Fruit fly (Drosophila melanogaster) whole organism, embryonic: Measurements from ENCODE around the gene KFase.
A peak's percentile ranks its signal among the peaks of the same experiment; 100 is the strongest.

Experiments
- Abd-B ChIP-seq: fragments of 200-800 bp; sonication (Bioruptor generic); optimal IDR thresholded peaks from 2 replicates; lab custom pipeline; 2018; ENCODE audit warnings: missing biosample characterization, mild to moderate bottlenecking, missing genetic modification characterization, moderate library complexity
- Ada2b ChIP-seq: fragments of 200-800 bp; sonication (Bioruptor generic); IDR thresholded peaks from 2 replicates; pipeline ENCODE4 v1.3.6; 2022; ENCODE audit warnings: missing biosample characterization, missing genetic modification characterization
- Antp ChIP-seq: fragments of 200-800 bp; sonication (Bioruptor generic); optimal IDR thresholded peaks from 3 replicates; lab custom pipeline; 2016; ENCODE audit warnings: missing biosample characterization, missing genetic modification characterization
- Atf-2 ChIP-seq: fragments of 200-800 bp; sonication (Bioruptor generic); optimal IDR thresholded peaks from 2 replicates; lab custom pipeline; 2016; ENCODE audit warnings: missing biosample characterization, missing genetic modification characterization
- BEAF-32 ChIP-seq: fragments of 200-800 bp; sonication (Bioruptor generic); optimal IDR thresholded peaks from 3 replicates; lab custom pipeline; 2017; ENCODE audit warnings: missing biosample characterization, missing genetic modification characterization, mild to moderate bottlenecking, moderate library complexity, missing genetic modification reagents
- CG1024 ChIP-seq: fragments of 200-800 bp; sonication (Bioruptor generic); IDR thresholded peaks from 2 replicates; pipeline ENCODE4 v1.3.6; 2022; ENCODE audit warnings: missing biosample characterization, missing genetic modification characterization
- CG12659 ChIP-seq: fragments of 200-800 bp; sonication (Bioruptor generic); optimal IDR thresholded peaks from 3 replicates; lab custom pipeline; 2017; ENCODE audit warnings: mild to moderate bottlenecking, missing biosample characterization, missing genetic modification reagents, missing genetic modification characterization
- CG13287 ChIP-seq: fragments of 200-800 bp; sonication (Bioruptor generic); IDR thresholded peaks from 2 replicates; pipeline ENCODE4 v1.3.6; 2022; ENCODE audit warnings: missing biosample characterization, missing genetic modification characterization; ENCODE audit not compliant: partially characterized antibody
- CG1602 ChIP-seq: fragments of 200-800 bp; sonication (Bioruptor generic); optimal IDR thresholded peaks from 3 replicates; lab custom pipeline; 2016; ENCODE audit warnings: missing biosample characterization, missing genetic modification characterization
- CG1647 ChIP-seq: fragments of 200-800 bp; sonication (Bioruptor generic); optimal IDR thresholded peaks from 3 replicates; lab custom pipeline; 2016; ENCODE audit warnings: missing biosample characterization, missing genetic modification characterization
- CG16815 ChIP-seq: fragments of 200-800 bp; sonication (Bioruptor generic); optimal IDR thresholded peaks from 3 replicates; lab custom pipeline; 2017; ENCODE audit warnings: missing biosample characterization, mild to moderate bottlenecking, missing genetic modification characterization
- CG17802 ChIP-seq: fragments of 200-800 bp; sonication (Bioruptor generic); optimal IDR thresholded peaks from 2 replicates; lab custom pipeline; 2018; ENCODE audit warnings: missing biosample characterization, mild to moderate bottlenecking, missing genetic modification characterization, moderate library complexity
- CG17912 ChIP-seq: fragments of 200-800 bp; sonication (Bioruptor generic); optimal IDR thresholded peaks from 2 replicates; lab custom pipeline; 2018; ENCODE audit warnings: missing biosample characterization, mild to moderate bottlenecking, missing genetic modification characterization
- CG18619 ChIP-seq: fragments of 200-800 bp; sonication (Bioruptor generic); optimal IDR thresholded peaks from 3 replicates; lab custom pipeline; 2017; ENCODE audit warnings: missing biosample characterization, mild to moderate bottlenecking, missing genetic modification characterization
- CG2678 ChIP-seq: fragments of 200-800 bp; sonication (Bioruptor generic); optimal IDR thresholded peaks from 3 replicates; lab custom pipeline; 2019; ENCODE audit warnings: missing biosample characterization, mild to moderate bottlenecking, missing genetic modification characterization, moderate library complexity
- CG33213 ChIP-seq: fragments of 200-800 bp; sonication (Bioruptor generic); optimal IDR thresholded peaks from 3 replicates; lab custom pipeline; 2016; ENCODE audit warnings: missing biosample characterization, missing genetic modification characterization
- CG4424 ChIP-seq: fragments of 200-800 bp; sonication (Bioruptor generic); optimal IDR thresholded peaks from 3 replicates; lab custom pipeline; 2016; ENCODE audit warnings: missing biosample characterization, missing genetic modification characterization
- CG6175 ChIP-seq: fragments of 200-800 bp; sonication (Bioruptor generic); IDR thresholded peaks from 3 replicates; pipeline ENCODE4 v1.3.6; 2022; ENCODE audit warnings: missing biosample characterization, missing genetic modification characterization
- CG6654 ChIP-seq: fragments of 200-800 bp; sonication (Bioruptor generic); optimal IDR thresholded peaks from 2 replicates; lab custom pipeline; 2017; ENCODE audit warnings: missing biosample characterization, mild to moderate bottlenecking, missing genetic modification characterization
- CG6791 ChIP-seq: fragments of 200-800 bp; sonication (Bioruptor generic); IDR thresholded peaks from 3 replicates; pipeline ENCODE4 v1.3.6; 2022; ENCODE audit warnings: missing biosample characterization, missing genetic modification characterization; ENCODE audit not compliant: partially characterized antibody
- CG7786 ChIP-seq: fragments of 200-800 bp; sonication (Bioruptor generic); optimal IDR thresholded peaks from 2 replicates; lab custom pipeline; 2016; ENCODE audit warnings: missing biosample characterization, missing genetic modification characterization
- CG8290 ChIP-seq, 3 experiments: fragments of 200-800 bp; sonication (Bioruptor generic); optimal IDR thresholded peaks; 2 replicates each; lab custom pipeline; 2016 to 2019; ENCODE audit warnings: missing biosample characterization in 3 of 3, missing genetic modification characterization in 3 of 3, mild to moderate bottlenecking in 2 of 3, moderate library complexity in 1 of 3
- CG8388 ChIP-seq: fragments of 200-800 bp; sonication (Bioruptor generic); optimal IDR thresholded peaks from 2 replicates; lab custom pipeline; 2019; ENCODE audit warnings: missing biosample characterization, mild to moderate bottlenecking, missing genetic modification characterization, moderate library complexity
- CG9797 ChIP-seq: fragments of 200-800 bp; sonication (Bioruptor generic); optimal IDR thresholded peaks from 3 replicates; lab custom pipeline; 2018; ENCODE audit warnings: missing biosample characterization, mild to moderate bottlenecking, missing genetic modification characterization
- Med ChIP-seq: fragments of 200-800 bp; sonication (Bioruptor generic); peaks from one replicate; lab custom pipeline; 2016; ENCODE audit warnings: missing biosample characterization, missing genetic modification characterization, mild to moderate bottlenecking, inconsistent platforms, moderate library complexity
- Nf-YB ChIP-seq: fragments of 200-800 bp; sonication (Bioruptor generic); optimal IDR thresholded peaks from 3 replicates; lab custom pipeline; 2019; ENCODE audit warnings: missing biosample characterization, mild to moderate bottlenecking, missing genetic modification characterization, moderate library complexity
- Optix ChIP-seq: fragments of 200-800 bp; sonication (Bioruptor generic); IDR thresholded peaks from 3 replicates; pipeline ENCODE4 v1.3.6; 2022; ENCODE audit warnings: missing biosample characterization, missing genetic modification characterization
- Rfx ChIP-seq: fragments of 200-800 bp; sonication (Bioruptor generic); IDR thresholded peaks from 2 replicates; pipeline ENCODE4 v1.3.6; 2022; ENCODE audit warnings: missing biosample characterization, missing genetic modification characterization
- Taf1 ChIP-seq: fragments of 200-800 bp; sonication (Bioruptor generic); IDR thresholded peaks from 2 replicates; pipeline ENCODE4 v1.3.6; 2022; ENCODE audit warnings: missing biosample characterization, missing genetic modification characterization
- Tbp ChIP-seq: fragments of >200 bp; optimal IDR thresholded peaks from 2 replicates; lab custom pipeline; 2018; ENCODE audit warnings: missing biosample characterization, missing genetic modification characterization
- bbx ChIP-seq: fragments of 200-800 bp; sonication (Bioruptor generic); IDR thresholded peaks from 2 replicates; pipeline ENCODE4 v1.3.6; 2022; ENCODE audit warnings: missing biosample characterization, missing genetic modification characterization; ENCODE audit not compliant: partially characterized antibody
- bcd ChIP-seq: fragments of 200-800 bp; sonication (Bioruptor generic); optimal IDR thresholded peaks from 2 replicates; lab custom pipeline; 2017; ENCODE audit warnings: missing biosample characterization, mild to moderate bottlenecking, missing genetic modification characterization
- chinmo ChIP-seq: fragments of 200-800 bp; sonication (Bioruptor generic); IDR thresholded peaks from 4 replicates; pipeline ENCODE4 v1.3.6; 2022; ENCODE audit warnings: missing biosample characterization, missing genetic modification characterization; ENCODE audit not compliant: partially characterized antibody
- crol ChIP-seq: fragments of 200-800 bp; sonication (Bioruptor generic); IDR thresholded peaks from 2 replicates; pipeline ENCODE4 v1.3.6; 2022; ENCODE audit warnings: missing biosample characterization, missing genetic modification characterization
- gce ChIP-seq: fragments of 200-800 bp; sonication (Bioruptor generic); IDR thresholded peaks from 3 replicates; pipeline ENCODE4 v1.3.6; 2022; ENCODE audit warnings: missing biosample characterization, missing genetic modification characterization
- gsb ChIP-seq: fragments of 200-800 bp; sonication (Bioruptor generic); IDR thresholded peaks from 2 replicates; pipeline ENCODE4 v1.3.6; 2022; ENCODE audit warnings: missing biosample characterization, missing genetic modification characterization
- gsb-n ChIP-seq: fragments of 200-800 bp; sonication (Bioruptor generic); optimal IDR thresholded peaks from 3 replicates; lab custom pipeline; 2018; ENCODE audit warnings: missing biosample characterization, mild to moderate bottlenecking, missing genetic modification characterization
- kay ChIP-seq: fragments of 200-800 bp; sonication (Bioruptor generic); optimal IDR thresholded peaks from 2 replicates; lab custom pipeline; 2016; ENCODE audit warnings: missing biosample characterization, missing genetic modification characterization
- lab ChIP-seq: fragments of 200-800 bp; sonication (Bioruptor generic); optimal IDR thresholded peaks from 3 replicates; lab custom pipeline; 2017; ENCODE audit warnings: missing biosample characterization, missing genetic modification characterization, mild to moderate bottlenecking, moderate library complexity, missing genetic modification reagents
- lola ChIP-seq, 3 experiments: fragments of >200 bp in 2 of 3; fragments of 200-800 bp in 1 of 3; sonication (Bioruptor generic) in 1 of 3; optimal IDR thresholded peaks; 2 replicates each; lab custom pipeline; 2017 to 2019; ENCODE audit warnings: missing biosample characterization in 3 of 3, missing genetic modification characterization in 3 of 3, mild to moderate bottlenecking in 1 of 3, moderate library complexity in 1 of 3
- lov ChIP-seq, 2 experiments: fragments of 200-800 bp in 1 of 2; fragments of >200 bp in 1 of 2; sonication (Bioruptor generic) in 1 of 2; IDR thresholded peaks in 1 of 2; optimal IDR thresholded peaks in 1 of 2; 2 replicates in 1 of 2; 3 replicates in 1 of 2; pipeline versions ENCODE4 v1.3.6 to Lab custom; 2017 to 2022; ENCODE audit warnings: missing biosample characterization in 1 of 2, missing genetic modification characterization in 1 of 2
- luna ChIP-seq: fragments of 200-800 bp; sonication (Bioruptor generic); optimal IDR thresholded peaks from 2 replicates; lab custom pipeline; 2016; ENCODE audit warnings: missing biosample characterization, missing genetic modification characterization
- maf-S ChIP-seq: fragments of 200-800 bp; sonication (Bioruptor generic); optimal IDR thresholded peaks from 2 replicates; lab custom pipeline; 2016; ENCODE audit warnings: missing biosample characterization, missing genetic modification characterization
- nom ChIP-seq: fragments of 200-800 bp; sonication (Bioruptor generic); optimal IDR thresholded peaks from 2 replicates; lab custom pipeline; 2017; ENCODE audit warnings: missing biosample characterization, missing genetic modification characterization, mild to moderate bottlenecking, moderate library complexity, missing genetic modification reagents
- oc ChIP-seq: fragments of 200-800 bp; sonication (Bioruptor generic); optimal IDR thresholded peaks from 2 replicates; lab custom pipeline; 2018; ENCODE audit warnings: missing biosample characterization, mild to moderate bottlenecking, missing genetic modification characterization, moderate library complexity
- sd ChIP-seq: fragments of 200-800 bp; sonication (Bioruptor generic); optimal IDR thresholded peaks from 3 replicates; lab custom pipeline; 2018; ENCODE audit warnings: missing biosample characterization, mild to moderate bottlenecking, missing genetic modification characterization, moderate library complexity
- tll ChIP-seq, 2 experiments: fragments of 200-800 bp in 1 of 2; fragments of >200 bp in 1 of 2; sonication (Bioruptor generic) in 1 of 2; optimal IDR thresholded peaks; 2 replicates each; lab custom pipeline; 2017 to 2019; ENCODE audit warnings: missing biosample characterization in 2 of 2, missing genetic modification characterization in 2 of 2, mild to moderate bottlenecking in 1 of 2, moderate library complexity in 1 of 2

KFase gene

dm6 chr2L:6455032-6455954 lies 33.3 kb downstream of the KFase start, which contains the start of gene retm (continued):
- TF ChIP-seq CG16815 (GFP tag; lab: Kevin White, UChicago), result no peak
- no peak for TF ChIP-seq CG13287
- TF ChIP-seq CG17912 (GFP tag; lab: Kevin White, UChicago), result no peak
- no peak for TF ChIP-seq CG18619 (GFP tag; lab: Kevin White, UChicago)
- no peak for TF ChIP-seq CG6175 (GFP tag; lab: Robert Waterston, UW)
- TF ChIP-seq lola (GFP tag; optimal IDR thresholded peaks at IDR 0.05; lab: Kevin White, UChicago), result no peak
- TF ChIP-seq CG8290 (GFP tag; optimal IDR thresholded peaks at IDR 0.05; lab: Kevin White, UChicago), result no peak
- TF ChIP-seq CG8290 (tag; optimal IDR thresholded peaks at IDR 0.05; lab: Kevin White, UChicago), result peak in 1 of 2 experiments; percentile 33
- TF ChIP-seq gce (GFP tag; lab: Robert Waterston, UW), result no peak
- peak; percentile 83 for TF ChIP-seq CG17802 (tag; lab: Kevin White, UChicago)
- TF ChIP-seq CG9797, result no peak
- TF ChIP-seq bcd (GFP tag; lab: Kevin White, UChicago), result no peak
- peak; percentile 71 for TF ChIP-seq sd (tag; lab: Kevin White, UChicago)
- TF ChIP-seq lov (optimal IDR thresholded peaks at IDR 0.05; lab: Kevin White, UChicago), result peak; percentile 22
- no peak for TF ChIP-seq lov (GFP tag; IDR thresholded peaks at IDR 0.05; lab: Robert Waterston, UW)
- TF ChIP-seq CG6654, result no peak
- 0 out of 2 replicates have a peak, but pooled peaks have one; percentile 23 for TF ChIP-seq CG1024 (GFP tag; lab: Robert Waterston, UW)
- TF ChIP-seq Abd-B (GFP tag; lab: Kevin White, UChicago), result no peak
- TF ChIP-seq CG7786, result no peak
- no peak for TF ChIP-seq BEAF-32 (GFP tag; lab: Kevin White, UChicago)
- TF ChIP-seq CG2678 (tag; lab: Kevin White, UChicago), result peak; percentile 19
- no peak for TF ChIP-seq CG4424 (GFP tag; lab: Kevin White, UChicago)
- no peak for TF ChIP-seq kay (GFP tag; lab: Kevin White, UChicago)
- no peak for TF ChIP-seq Antp (GFP tag; lab: Kevin White, UChicago)
- peak; percentile 39; the same call in 1 of the 2 replicates for TF ChIP-seq bbx
- TF ChIP-seq CG1602 (GFP tag; lab: Kevin White, UChicago), result no peak
- peak; percentile 93 for TF ChIP-seq crol
- TF ChIP-seq maf-S (GFP tag; lab: Kevin White, UChicago), result no peak
- peak; percentile 54 for TF ChIP-seq nom (GFP tag; lab: Kevin White, UChicago)
- TF ChIP-seq CG12659 (GFP tag; lab: Kevin White, UChicago), result no peak
- no peak for TF ChIP-seq Taf1 (GFP tag; lab: Robert Waterston, UW)
- TF ChIP-seq lab (GFP tag; lab: Kevin White, UChicago), result peak; percentile 54
- TF ChIP-seq CG6791 (GFP tag; lab: Robert Waterston, UW), result no peak

- TF ChIP-seq CG1647 (GFP tag; lab: Kevin White, UChicago), result no peak
- TF ChIP-seq tll (GFP tag; optimal IDR thresholded peaks at IDR 0.05; lab: Kevin White, UChicago), result no peak
- no peak for TF ChIP-seq Nf-YB (GFP tag; lab: Kevin White, UChicago)
- TF ChIP-seq Tbp, result no peak
- 0 out of 2 replicates have a peak, but pooled peaks have one; percentile 3 for TF ChIP-seq CG1024 (GFP tag; lab: Robert Waterston, UW)
- TF ChIP-seq oc, result no peak
- no peak for TF ChIP-seq luna (GFP tag; lab: Kevin White, UChicago)
- 0 out of 4 replicates have a peak, but pooled peaks have one; percentile 18 for TF ChIP-seq chinmo (GFP tag; lab: Robert Waterston, UW)
- TF ChIP-seq gsb (GFP tag; lab: Robert Waterston, UW), result no peak
- TF ChIP-seq Atf-2 (GFP tag; lab: Kevin White, UChicago), result no peak
- no peak for TF ChIP-seq Ada2b (GFP tag; lab: Robert Waterston, UW)
- no peak for TF ChIP-seq CG33213 (GFP tag; lab: Kevin White, UChicago)
- TF ChIP-seq Rfx, result no peak
- peak; percentile 43 for TF ChIP-seq Med (GFP tag; lab: Kevin White, UChicago)
- no peak for TF ChIP-seq CG8388
- TF ChIP-seq gsb-n (tag; lab: Kevin White, UChicago), result no peak
- no peak for TF ChIP-seq Optix (GFP tag; lab: Robert Waterston, UW)
These were observed 38.8 kb downstream of the KFase start for dm6 chr2L:6449753-6450152.
